Worm (Caenorhabditis elegans) whole organism, L2 larva: Measurements from ENCODE around the gene fbxa-164.

Source experiments
- R02D3.7 ChIP-seq: fragments of 150-350 bp; optimal IDR thresholded peaks from 2 replicates; lab custom pipeline; 2014; ENCODE audit warnings: missing biosample characterization, missing genetic modification characterization
- elt-1 ChIP-seq: fragments of 150-350 bp; optimal IDR thresholded peaks from 2 replicates; lab custom pipeline; 2014; ENCODE audit warnings: missing biosample characterization, missing genetic modification characterization
- mdl-1 ChIP-seq, 2 experiments: fragments of 150-350 bp in 1 of 2; sonication (generic microtip) in 1 of 2; optimal IDR thresholded peaks; 2 replicates each; lab custom pipeline; 2017; ENCODE audit warnings: missing biosample characterization in 2 of 2, missing genetic modification characterization in 2 of 2
- ztf-11 ChIP-seq: sonication (generic microtip); optimal IDR thresholded peaks from 2 replicates; lab custom pipeline; 2017; ENCODE audit warnings: missing biosample characterization, missing genetic modification characterization

DNA sequence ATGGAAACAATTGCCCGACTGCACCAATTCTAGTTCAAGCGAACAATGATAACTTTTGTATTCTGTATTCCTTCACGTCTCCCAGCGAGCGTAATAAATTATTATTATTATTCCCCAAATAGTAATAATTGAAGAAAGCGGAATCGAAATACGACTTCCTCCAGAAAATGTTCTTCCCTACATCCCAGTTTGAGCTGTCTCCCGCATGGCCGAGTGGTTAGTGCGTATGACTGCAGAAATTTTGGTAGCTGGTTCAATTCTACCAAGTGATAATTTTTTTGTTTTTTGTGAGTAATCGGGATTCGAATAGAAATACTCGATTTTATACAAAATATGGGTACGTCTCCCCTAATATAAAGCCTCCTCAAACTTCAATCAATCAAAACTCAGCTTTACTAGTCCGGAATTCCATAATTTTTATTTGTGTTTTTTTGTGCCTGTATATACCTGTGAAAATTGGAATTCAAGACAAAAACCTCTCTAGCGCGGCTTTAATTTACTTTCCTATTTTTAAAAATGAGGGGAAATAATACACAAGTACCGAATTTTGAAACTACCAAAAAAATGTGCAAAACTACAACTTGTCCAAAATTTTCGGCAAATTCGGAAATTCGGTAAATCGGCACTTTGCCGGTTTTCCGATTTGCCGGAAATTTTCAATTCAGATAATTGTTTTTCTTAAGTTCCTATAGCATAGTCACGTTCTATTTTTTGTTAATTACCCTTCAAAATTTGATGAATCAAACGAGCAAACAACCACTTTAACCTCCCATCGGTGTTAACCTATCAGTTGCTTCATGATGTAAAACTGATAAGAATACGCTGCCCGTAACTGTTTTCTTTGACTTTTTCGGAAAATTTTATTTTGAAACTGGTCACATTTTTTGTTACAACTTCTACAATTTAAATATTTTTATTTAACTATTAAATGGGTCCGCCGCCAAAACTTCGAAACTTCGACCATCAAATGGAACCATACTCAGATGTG, 16.5 kb downstream of the fbxa-164 start, which contains the start of gene bath-46:
- TF ChIP-seq mdl-1 (tag; optimal IDR thresholded peaks at IDR 0.05; lab: Kevin White, UChicago) (no peak), elt-1 (tag; lab: Kevin White, UChicago) (no peak), ztf-11 (no peak), R02D3.7 (tag; lab: Kevin White, UChicago) (no peak)
